Fruit fly (Drosophila melanogaster) S2 (cell line): Measurements from ENCODE around the gene CG17147.

Experiments used
- CG8478 ChIP-seq: fragments of >200 bp; optimal IDR thresholded peaks from 2 replicates; lab custom pipeline; 2018
- CTCF ChIP-seq, 2 experiments: fragments of >200 bp; optimal IDR thresholded peaks; 2 replicates each; lab custom pipeline; 2018

- no peak for TF ChIP-seq CG8478 (lab: Kevin White, UChicago)
- TF ChIP-seq CTCF (optimal IDR thresholded peaks at IDR 0.05; lab: Kevin White, UChicago): no peak
Observed at dm6 chr3L:20221412-20221864, 2.3 kb upstream of the CG17147 start, which contains the start of gene CG17145.
